Worm (Caenorhabditis elegans) whole organism, midembryonic: ENCODE data around the gene lgc-35.

Experiments used
- T22C8.4 ChIP-seq: fragments of 200-800 bp; sonication (Bioruptor generic); IDR thresholded peaks from 2 replicates; pipeline ENCODE4 v1.3.6; 2022; ENCODE audit warnings: missing genetic modification characterization, missing compliant biosample characterization
- cog-1 ChIP-seq: sonication (generic microtip); optimal IDR thresholded peaks from 2 replicates; lab custom pipeline; 2016; ENCODE audit warnings: missing genetic modification characterization, missing compliant biosample characterization
- flt-1 ChIP-seq: fragments of 200-800 bp; sonication (Bioruptor generic); IDR thresholded peaks from 2 replicates; pipeline ENCODE4 v1.3.6; 2022; ENCODE audit warnings: missing genetic modification characterization, missing compliant biosample characterization
- klf-2 ChIP-seq: fragments of 200-800 bp; sonication (Bioruptor generic); conservative IDR thresholded peaks from 2 replicates; pipeline ENCODE4 v1.3.6; 2022; ENCODE audit warnings: missing genetic modification reagents, missing genetic modification characterization, missing compliant biosample characterization
- med-1 ChIP-seq: sonication (generic microtip); optimal IDR thresholded peaks from 2 replicates; lab custom pipeline; 2017; ENCODE audit warnings: missing genetic modification characterization, mild to moderate bottlenecking, missing compliant biosample characterization, antibody characterized with exemption, missing genetic modification reagents; ENCODE audit not compliant: insufficient read depth
- ref-1 ChIP-seq: fragments of 200-800 bp; sonication (Bioruptor generic); conservative IDR thresholded peaks from 2 replicates; pipeline ENCODE4 v1.3.6; 2022; ENCODE audit warnings: missing genetic modification reagents, missing genetic modification characterization, missing compliant biosample characterization
- tab-1 ChIP-seq: fragments of 200-800 bp; sonication (Bioruptor generic); IDR thresholded peaks from 2 replicates; pipeline ENCODE4 v1.3.6; 2022; ENCODE audit warnings: missing genetic modification characterization, missing compliant biosample characterization
- ztf-23 ChIP-seq: fragments of 200-800 bp; sonication (Bioruptor generic); IDR thresholded peaks from 2 replicates; pipeline ENCODE4 v1.3.6; 2022; ENCODE audit warnings: missing genetic modification reagents, missing genetic modification characterization, missing compliant biosample characterization
- ztf-29 ChIP-seq: fragments of 200-800 bp; sonication (Bioruptor generic); IDR thresholded peaks from 2 replicates; pipeline ENCODE4 v1.3.6; 2022; ENCODE audit warnings: missing genetic modification reagents, missing genetic modification characterization, missing compliant biosample characterization

Gene lgc-35

DNA sequence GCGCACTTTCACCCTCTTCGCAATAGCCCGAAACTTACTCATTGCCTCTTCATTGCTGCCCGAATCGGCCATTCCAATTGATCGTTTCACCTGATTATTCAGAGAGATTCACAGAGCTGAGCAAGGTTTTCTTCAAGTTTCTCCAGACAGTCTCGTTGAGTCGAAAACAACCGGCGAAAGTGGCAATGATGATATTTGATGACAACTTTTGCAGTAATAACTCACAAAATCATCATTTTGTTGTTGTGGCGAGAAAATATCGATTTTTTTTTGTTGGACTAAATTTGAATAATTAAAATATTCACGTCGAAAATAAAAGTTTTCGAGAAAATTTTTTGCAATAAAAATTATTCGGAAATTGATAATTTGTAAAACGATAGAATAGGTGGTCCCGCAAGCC, 25.6 kb upstream of the lgc-35 start, which contains the start of gene snf-5:
snf-5 (minus strand) TSS at position 182 of the 400 bp plus-strand sequence.
- TF ChIP-seq klf-2 (no peak), ztf-29 (GFP tag; lab: Robert Waterston, UW) (no peak), med-1 (GFP tag; lab: Kevin White, UChicago) (no peak), cog-1 (tag; lab: Kevin White, UChicago) (no peak), tab-1 (GFP tag; lab: Robert Waterston, UW) (no peak), ztf-23 (GFP tag; lab: Robert Waterston, UW) (no peak), flt-1 (GFP tag; lab: Robert Waterston, UW) (no peak), T22C8.4 (GFP tag; lab: Robert Waterston, UW) (no peak), ref-1 (no peak)

DNA sequence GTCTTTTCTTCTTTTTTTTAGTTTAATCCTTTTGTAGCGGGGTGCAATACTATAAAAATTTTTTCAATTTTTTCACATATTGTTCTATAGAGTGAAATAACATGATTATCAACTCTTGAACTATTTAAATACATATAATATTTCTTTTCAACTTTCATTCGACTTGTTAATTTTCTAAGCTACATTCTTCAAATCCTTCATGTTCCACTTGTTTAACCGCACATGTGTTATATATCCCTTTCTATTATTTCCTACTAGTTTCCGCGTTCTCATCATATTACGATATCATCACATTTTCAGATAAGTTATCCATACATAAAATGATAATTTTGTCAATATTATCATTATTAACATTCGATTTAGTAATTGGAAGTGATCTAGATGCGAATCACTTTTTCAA, 15.9 kb upstream of the lgc-35 start, which contains the start of gene Y46G5A.29:
Y46G5A.29 (plus strand) TSS at position 301 of the 400 bp plus-strand sequence.
- TF ChIP-seq ref-1 = no peak
- TF ChIP-seq ztf-29 (GFP tag; lab: Robert Waterston, UW) = no peak
- no peak for TF ChIP-seq T22C8.4 (GFP tag; lab: Robert Waterston, UW)
- no peak for TF ChIP-seq flt-1 (GFP tag; lab: Robert Waterston, UW)
- TF ChIP-seq tab-1 (GFP tag; lab: Robert Waterston, UW) = no peak
- TF ChIP-seq ztf-23 (GFP tag; lab: Robert Waterston, UW) = no peak
- no peak for TF ChIP-seq med-1 (GFP tag; lab: Kevin White, UChicago)
- TF ChIP-seq cog-1 (tag; lab: Kevin White, UChicago) = no peak
- TF ChIP-seq klf-2 = no peak

DNA sequence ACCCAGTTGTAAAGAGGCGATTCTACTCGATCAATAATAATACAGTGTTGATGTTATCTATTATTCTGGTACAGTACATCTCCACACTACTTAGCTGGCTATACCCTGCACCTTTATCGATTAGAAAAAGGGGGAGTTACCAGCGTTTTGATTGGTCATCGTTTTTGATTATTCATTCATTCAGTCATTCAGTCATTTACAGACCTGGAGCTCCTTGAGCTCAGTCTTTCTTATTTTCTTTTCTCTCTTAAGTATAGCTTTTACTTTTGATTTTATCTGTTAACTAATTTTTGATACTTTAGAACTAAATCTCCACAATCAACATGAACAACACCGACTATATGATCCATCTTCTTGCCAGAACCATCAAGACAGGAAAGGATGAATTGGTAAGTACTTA, 10.2 kb upstream of the lgc-35 start, which contains the start of gene Y46G5A.28:
Y46G5A.28 (plus strand) TSS at position 301 of the 400 bp plus-strand sequence.
- no peak for TF ChIP-seq ztf-29 (GFP tag; lab: Robert Waterston, UW)

DNA sequence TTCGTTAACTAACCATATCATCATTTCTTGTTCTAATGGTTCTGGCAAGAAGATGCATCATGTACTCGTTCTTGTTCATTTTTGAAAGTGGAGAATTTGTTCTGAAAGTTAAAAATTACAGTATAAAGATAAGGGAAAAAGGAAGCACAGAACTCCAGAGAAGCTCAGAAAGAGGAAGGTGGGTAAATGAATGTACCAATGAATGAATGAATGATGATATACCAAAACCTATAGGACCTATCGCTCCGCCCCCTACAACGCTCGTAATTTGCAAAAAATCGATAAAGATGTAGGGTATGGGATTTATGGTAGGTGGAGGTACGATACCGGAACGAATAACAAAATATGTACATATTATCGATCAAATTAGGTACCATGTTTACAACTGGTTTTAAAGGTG, 7.8 kb upstream of the lgc-35 start, which contains the start of gene pes-10:
pes-10 (minus strand) TSS at position 101 of the 400 bp plus-strand sequence.
- TF ChIP-seq ref-1 (no peak), T22C8.4 (GFP tag; lab: Robert Waterston, UW) (no peak), cog-1 (tag; lab: Kevin White, UChicago) (no peak), med-1 (GFP tag; lab: Kevin White, UChicago) (no peak), klf-2 (no peak), tab-1 (GFP tag; lab: Robert Waterston, UW) (no peak), ztf-23 (GFP tag; lab: Robert Waterston, UW) (no peak), ztf-29 (GFP tag; lab: Robert Waterston, UW) (no peak), flt-1 (GFP tag; lab: Robert Waterston, UW) (no peak)

DNA sequence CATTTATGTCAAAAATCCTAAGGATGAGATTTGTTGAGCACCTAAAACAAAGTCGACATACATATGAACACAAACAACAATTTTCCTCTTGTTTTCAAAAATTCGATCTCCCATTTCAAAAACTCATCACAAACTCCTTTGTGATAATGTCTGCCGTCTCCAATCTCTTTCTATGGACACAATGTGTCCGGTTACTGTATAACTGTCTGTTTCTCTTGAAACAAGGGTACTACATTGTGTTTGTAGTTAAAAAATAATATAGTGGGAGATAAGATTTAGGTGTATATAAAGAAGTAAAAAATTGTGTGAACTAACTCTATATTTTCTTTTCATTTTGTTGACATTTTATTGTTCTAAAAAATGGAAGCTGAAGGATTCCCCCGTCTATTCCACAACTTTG, 9.6 kb downstream of the lgc-35 start, which contains the start of gene bcmo-1:
bcmo-1 (plus strand) TSS at position 330 of the 400 bp plus-strand sequence.
- TF ChIP-seq ztf-23 (GFP tag; lab: Robert Waterston, UW) (no peak), T22C8.4 (GFP tag; lab: Robert Waterston, UW) (no peak), med-1 (GFP tag; lab: Kevin White, UChicago) (no peak), ztf-29 (GFP tag; lab: Robert Waterston, UW) (no peak), tab-1 (GFP tag; lab: Robert Waterston, UW) (no peak), ref-1 (no peak)

DNA sequence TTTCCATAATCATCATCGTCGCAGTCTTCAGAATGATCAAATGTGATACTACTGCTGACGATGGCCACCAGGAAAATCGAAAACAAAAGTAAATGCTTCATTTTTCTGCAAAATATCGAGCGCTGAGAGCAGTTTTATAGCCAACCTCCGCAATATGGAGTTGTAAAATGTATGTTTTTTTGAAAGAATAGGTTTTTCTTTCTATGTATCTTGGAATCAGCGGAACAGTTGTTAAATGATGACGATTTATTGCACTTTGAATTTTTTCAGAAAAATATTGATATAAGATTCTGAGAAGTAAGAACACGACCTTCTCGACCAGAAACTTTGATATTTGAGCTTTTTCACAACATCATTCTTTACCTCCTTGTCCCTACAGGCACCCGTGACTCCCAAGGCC, 11.1 kb downstream of the lgc-35 start, which contains the start of gene Y46G5A.23:
Y46G5A.23 (minus strand) TSS at position 101 of the 400 bp plus-strand sequence.
- TF ChIP-seq tab-1 (GFP tag; lab: Robert Waterston, UW) = no peak
- TF ChIP-seq med-1 (GFP tag; lab: Kevin White, UChicago) = no peak
- no peak for TF ChIP-seq ztf-29 (GFP tag; lab: Robert Waterston, UW)

DNA sequence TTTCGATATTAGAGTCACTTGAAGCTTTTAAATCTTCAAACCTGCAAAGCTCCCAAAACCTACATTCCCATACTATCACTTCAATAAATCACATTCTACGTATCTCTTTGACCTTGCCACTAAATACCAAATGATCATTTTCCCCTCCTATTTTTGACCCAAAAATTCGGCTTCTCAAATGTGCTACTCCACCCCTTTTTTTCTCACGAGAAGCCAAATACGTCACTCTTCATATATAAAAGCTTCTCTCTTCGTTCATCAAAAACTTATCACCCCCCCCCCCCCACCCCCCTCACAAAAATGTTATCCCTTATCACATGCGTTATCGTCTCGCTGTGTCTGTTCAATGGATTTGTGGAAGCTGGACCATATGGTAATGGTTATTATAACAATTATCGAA, 13.2 kb downstream of the lgc-35 start, which contains the start of gene Y46G5A.38:
Y46G5A.38 (plus strand) TSS at position 301 of the 400 bp plus-strand sequence.
- TF ChIP-seq T22C8.4 (GFP tag; lab: Robert Waterston, UW) = no peak
- TF ChIP-seq flt-1 (GFP tag; lab: Robert Waterston, UW) = no peak
- TF ChIP-seq ztf-23 (GFP tag; lab: Robert Waterston, UW) = no peak
- TF ChIP-seq ztf-29 (GFP tag; lab: Robert Waterston, UW) = no peak
- TF ChIP-seq ref-1 = no peak
- TF ChIP-seq klf-2 = no peak
- TF ChIP-seq med-1 (GFP tag; lab: Kevin White, UChicago) = no peak
- no peak for TF ChIP-seq tab-1 (GFP tag; lab: Robert Waterston, UW)
- TF ChIP-seq cog-1 (tag; lab: Kevin White, UChicago) = no peak

DNA sequence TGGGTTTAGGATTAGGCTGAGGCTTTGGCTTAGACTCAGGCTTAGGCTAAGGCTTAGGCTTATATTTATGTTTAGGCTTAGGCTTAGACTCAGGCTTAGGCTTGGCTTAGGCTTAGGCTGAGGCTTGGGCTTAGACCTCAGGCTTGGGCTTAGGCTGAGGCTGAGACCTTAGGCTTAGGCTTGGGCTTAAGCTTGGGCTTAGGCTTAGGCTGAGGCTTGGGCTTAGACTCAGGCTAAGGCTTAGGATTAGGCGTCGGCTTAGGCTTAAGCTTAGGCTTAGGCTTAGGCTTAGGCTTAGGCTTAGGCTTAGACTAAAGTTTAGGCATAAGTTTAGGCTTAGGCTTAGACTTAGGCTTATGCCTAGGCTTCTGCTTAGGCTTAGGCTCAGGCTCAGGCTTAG, 15.5 kb downstream of the lgc-35 start:
- TF ChIP-seq med-1 (GFP tag; lab: Kevin White, UChicago) (no peak), ztf-29 (GFP tag; lab: Robert Waterston, UW) (peak; percentile 42; the same call in 1 of the 2 replicates), T22C8.4 (GFP tag; lab: Robert Waterston, UW) (no peak)

DNA sequence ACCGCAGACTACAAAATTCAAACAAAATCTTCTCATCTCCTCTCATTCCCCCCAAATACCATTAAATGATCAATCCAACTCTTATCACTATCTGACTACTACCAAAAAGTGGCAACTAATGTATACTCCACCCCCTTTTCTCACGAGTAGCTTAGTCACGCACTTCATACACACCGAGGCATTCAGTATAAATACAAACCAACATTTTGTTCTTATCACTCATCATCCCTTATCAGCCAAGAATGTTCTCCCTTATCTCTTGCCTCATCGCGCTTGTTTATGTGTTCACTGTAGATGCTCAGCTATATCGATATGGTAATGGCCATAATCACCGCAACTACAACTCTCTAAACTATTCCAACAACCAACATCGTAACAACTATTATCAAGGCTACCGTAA, 16.5 kb downstream of the lgc-35 start, which contains the start of gene Y46G5A.36:
Y46G5A.36 (plus strand) TSS at position 243 of the 400 bp plus-strand sequence.
- TF ChIP-seq flt-1 (GFP tag; lab: Robert Waterston, UW) (no peak), ztf-29 (GFP tag; lab: Robert Waterston, UW) (no peak), cog-1 (tag; lab: Kevin White, UChicago) (no peak), tab-1 (GFP tag; lab: Robert Waterston, UW) (no peak), ztf-23 (GFP tag; lab: Robert Waterston, UW) (no peak), ref-1 (no peak), med-1 (GFP tag; lab: Kevin White, UChicago) (no peak), T22C8.4 (GFP tag; lab: Robert Waterston, UW) (no peak), klf-2 (no peak)

DNA sequence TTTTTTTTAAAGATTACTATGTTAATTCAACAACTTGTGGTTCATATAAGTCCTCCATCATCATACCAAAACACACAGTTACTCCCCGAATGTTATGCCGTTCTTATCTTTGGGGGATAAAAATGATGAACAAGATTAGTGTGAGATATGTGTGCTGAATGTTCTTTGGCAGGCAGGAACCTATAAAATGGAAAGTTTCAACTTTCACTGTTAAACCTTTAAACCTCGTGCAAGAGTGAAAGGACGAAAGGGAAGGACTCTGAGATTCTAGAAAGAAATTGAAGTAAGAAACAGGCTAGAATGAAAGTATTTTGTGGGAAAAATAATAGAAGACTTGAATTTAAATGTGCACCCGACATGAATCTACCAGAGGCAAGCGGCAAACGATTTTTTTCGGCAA, 20.0 kb downstream of the lgc-35 start:
- TF ChIP-seq T22C8.4 (GFP tag; lab: Robert Waterston, UW) (no peak), ztf-23 (GFP tag; lab: Robert Waterston, UW) (no peak), cog-1 (tag; lab: Kevin White, UChicago) (no peak), klf-2 (no peak), ref-1 (no peak), flt-1 (GFP tag; lab: Robert Waterston, UW) (no peak), tab-1 (GFP tag; lab: Robert Waterston, UW) (no peak), ztf-29 (GFP tag; lab: Robert Waterston, UW) (no peak), med-1 (GFP tag; lab: Kevin White, UChicago) (no peak)
